Worm (Caenorhabditis elegans): ENCODE results near the gene slc-5A12.

Gene slc-5A12

ce11 chrIV:11922011-11922410 lies 15.2 kb upstream of the slc-5A12 start, which contains the start of gene ZK822.1:
Gene ZK822.1, minus strand, starts transcription at chrIV:11922131.
- TF ChIP-seq med-1 (GFP tag; optimal IDR thresholded peaks at IDR 0.05; ENCODE audit: insufficient read depth) (no peak), flt-1 (GFP tag; IDR thresholded peaks at IDR 0.05) (no peak), T22C8.4 (GFP tag; IDR thresholded peaks at IDR 0.05) (no peak), ztf-29 (GFP tag; IDR thresholded peaks at IDR 0.05) (no peak), ref-1 (GFP tag; conservative IDR thresholded peaks at IDR 0.05) (no peak), cog-1 (tag; optimal IDR thresholded peaks at IDR 0.05) (no peak)

ce11 chrIV:11923074-11923473 lies 14.1 kb upstream of the slc-5A12 start, which contains the start of gene srlf-31:
Gene srlf-31, minus strand, starts transcription at chrIV:11923174.
- TF ChIP-seq ztf-29 (GFP tag; IDR thresholded peaks at IDR 0.05) (no peak), T22C8.4 (GFP tag; IDR thresholded peaks at IDR 0.05) (no peak), ref-1 (GFP tag; conservative IDR thresholded peaks at IDR 0.05) (no peak), med-1 (GFP tag; optimal IDR thresholded peaks at IDR 0.05; ENCODE audit: insufficient read depth) (no peak), ztf-23 (GFP tag; IDR thresholded peaks at IDR 0.05) (no peak), klf-2 (GFP tag; conservative IDR thresholded peaks at IDR 0.05) (no peak), tab-1 (GFP tag; IDR thresholded peaks at IDR 0.05) (no peak)

- TF ChIP-seq ref-1 (GFP tag; conservative IDR thresholded peaks at IDR 0.05) (no peak), med-1 (GFP tag; optimal IDR thresholded peaks at IDR 0.05; ENCODE audit: insufficient read depth) (no peak), T22C8.4 (GFP tag; IDR thresholded peaks at IDR 0.05) (no peak), ztf-29 (GFP tag; IDR thresholded peaks at IDR 0.05) (no peak), ztf-23 (GFP tag; IDR thresholded peaks at IDR 0.05) (no peak), flt-1 (GFP tag; IDR thresholded peaks at IDR 0.05) (no peak), klf-2 (GFP tag; conservative IDR thresholded peaks at IDR 0.05) (no peak), cog-1 (tag; optimal IDR thresholded peaks at IDR 0.05) (no peak), tab-1 (GFP tag; IDR thresholded peaks at IDR 0.05) (no peak)
Observed at ce11 chrIV:11924092-11924491, 13.1 kb upstream of the slc-5A12 start.

ce11 chrIV:11925346-11926075 lies 11.7 kb upstream of the slc-5A12 start, which contains the start of the genes srlf-33 and srlf-32:
Gene srlf-33, minus strand, starts transcription at chrIV:11925446.
Gene srlf-32, plus strand, starts transcription at chrIV:11926025.
- TF ChIP-seq T22C8.4 (GFP tag; IDR thresholded peaks at IDR 0.05) (no peak), flt-1 (GFP tag; IDR thresholded peaks at IDR 0.05) (no peak), cog-1 (tag; optimal IDR thresholded peaks at IDR 0.05) (no peak), med-1 (GFP tag; optimal IDR thresholded peaks at IDR 0.05; ENCODE audit: insufficient read depth) (no peak), klf-2 (GFP tag; conservative IDR thresholded peaks at IDR 0.05) (no peak), ref-1 (GFP tag; conservative IDR thresholded peaks at IDR 0.05) (no peak)

- TF ChIP-seq T22C8.4 (GFP tag; IDR thresholded peaks at IDR 0.05), result no peak
- TF ChIP-seq ztf-23 (GFP tag; IDR thresholded peaks at IDR 0.05), result peak; percentile 63; the same call in 1 of the 2 replicates
- peak; percentile 46; the same call in 1 of the 2 replicates for TF ChIP-seq ref-1 (GFP tag; conservative IDR thresholded peaks at IDR 0.05)
- no peak for TF ChIP-seq cog-1 (tag; optimal IDR thresholded peaks at IDR 0.05)
- TF ChIP-seq tab-1 (GFP tag; IDR thresholded peaks at IDR 0.05), result peak; percentile 77; the same call in 1 of the 2 replicates
- TF ChIP-seq ztf-29 (GFP tag; IDR thresholded peaks at IDR 0.05), result peak; percentile 46; the same call in 1 of the 2 replicates
- TF ChIP-seq klf-2 (GFP tag; conservative IDR thresholded peaks at IDR 0.05), result no peak
Observed at ce11 chrIV:11928388-11928787, 8.8 kb upstream of the slc-5A12 start.

- TF ChIP-seq flt-1 (GFP tag; IDR thresholded peaks at IDR 0.05) (no peak), T22C8.4 (GFP tag; IDR thresholded peaks at IDR 0.05) (no peak), tab-1 (GFP tag; IDR thresholded peaks at IDR 0.05) (no peak), ztf-23 (GFP tag; IDR thresholded peaks at IDR 0.05) (no peak), ztf-29 (GFP tag; IDR thresholded peaks at IDR 0.05) (no peak), cog-1 (tag; optimal IDR thresholded peaks at IDR 0.05) (no peak)
Observed at ce11 chrIV:11930572-11930971, 6.6 kb upstream of the slc-5A12 start, which contains the start of gene nhx-9. Gene nhx-9, plus strand, starts transcription at chrIV:11930872.

ce11 chrIV:11938554-11938953 lies 1.3 kb downstream of the slc-5A12 start:
- TF ChIP-seq ref-1 (GFP tag; conservative IDR thresholded peaks at IDR 0.05) (no peak), T22C8.4 (GFP tag; IDR thresholded peaks at IDR 0.05) (no peak), ztf-23 (GFP tag; IDR thresholded peaks at IDR 0.05) (no peak), ztf-29 (GFP tag; IDR thresholded peaks at IDR 0.05) (no peak), cog-1 (tag; optimal IDR thresholded peaks at IDR 0.05) (no peak), flt-1 (GFP tag; IDR thresholded peaks at IDR 0.05) (no peak), tab-1 (GFP tag; IDR thresholded peaks at IDR 0.05) (no peak), klf-2 (GFP tag; conservative IDR thresholded peaks at IDR 0.05) (no peak), med-1 (GFP tag; optimal IDR thresholded peaks at IDR 0.05; ENCODE audit: insufficient read depth) (no peak)

ce11 chrIV:11942313-11942712 lies 5.1 kb downstream of the slc-5A12 start, which contains the start of gene ZK829.1:
Gene ZK829.1, minus strand, starts transcription at chrIV:11942413.
- TF ChIP-seq T22C8.4 (GFP tag; IDR thresholded peaks at IDR 0.05) (no peak), ztf-29 (GFP tag; IDR thresholded peaks at IDR 0.05) (no peak), med-1 (GFP tag; optimal IDR thresholded peaks at IDR 0.05; ENCODE audit: insufficient read depth) (no peak), ref-1 (GFP tag; conservative IDR thresholded peaks at IDR 0.05) (no peak), tab-1 (GFP tag; IDR thresholded peaks at IDR 0.05) (no peak), cog-1 (tag; optimal IDR thresholded peaks at IDR 0.05) (no peak), klf-2 (GFP tag; conservative IDR thresholded peaks at IDR 0.05) (no peak), flt-1 (GFP tag; IDR thresholded peaks at IDR 0.05) (no peak), ztf-23 (GFP tag; IDR thresholded peaks at IDR 0.05) (no peak)

- TF ChIP-seq T22C8.4 (GFP tag; IDR thresholded peaks at IDR 0.05) (no peak), ztf-23 (GFP tag; IDR thresholded peaks at IDR 0.05) (no peak), ref-1 (GFP tag; conservative IDR thresholded peaks at IDR 0.05) (no peak)
Observed at ce11 chrIV:11945621-11946020, 8.4 kb downstream of the slc-5A12 start, which contains the start of gene ZK829.3. Gene ZK829.3, minus strand, starts transcription at chrIV:11945721.

- TF ChIP-seq tab-1 (GFP tag; IDR thresholded peaks at IDR 0.05) (no peak), T22C8.4 (GFP tag; IDR thresholded peaks at IDR 0.05) (no peak), ztf-23 (GFP tag; IDR thresholded peaks at IDR 0.05) (no peak), flt-1 (GFP tag; IDR thresholded peaks at IDR 0.05) (no peak), ref-1 (GFP tag; conservative IDR thresholded peaks at IDR 0.05) (no peak), klf-2 (GFP tag; conservative IDR thresholded peaks at IDR 0.05) (no peak), med-1 (GFP tag; optimal IDR thresholded peaks at IDR 0.05; ENCODE audit: insufficient read depth) (no peak), cog-1 (tag; optimal IDR thresholded peaks at IDR 0.05) (no peak), ztf-29 (GFP tag; IDR thresholded peaks at IDR 0.05) (no peak)
Observed at ce11 chrIV:11949717-11950116, 12.5 kb downstream of the slc-5A12 start, which contains the start of gene hdl-1. Gene hdl-1, minus strand, starts transcription at chrIV:11949817.

Measured in whole organism, midembryonic.